Worm (Caenorhabditis elegans) whole organism, L2 larva: ENCODE data around the gene C07A9.10.

ENCODE experiments used
- ama-1 ChIP-seq: fragments of 150-350 bp; optimal IDR thresholded peaks from 2 replicates; lab custom pipeline; 2018; ENCODE audit warnings: inconsistent platforms
- ceh-16 ChIP-seq: fragments of 150-350 bp; optimal IDR thresholded peaks from 2 replicates; lab custom pipeline; 2014; ENCODE audit warnings: missing biosample characterization, missing genetic modification characterization
- nhr-11 ChIP-seq: fragments of 150-350 bp; optimal IDR thresholded peaks from 2 replicates; lab custom pipeline; 2014; ENCODE audit warnings: missing biosample characterization, missing genetic modification characterization
- nhr-77 ChIP-seq: fragments of 150-350 bp; optimal IDR thresholded peaks from 2 replicates; lab custom pipeline; 2014; ENCODE audit warnings: missing biosample characterization, missing genetic modification characterization
- unc-39 ChIP-seq: fragments of 150-350 bp; optimal IDR thresholded peaks from 2 replicates; lab custom pipeline; 2014; ENCODE audit warnings: missing biosample characterization, missing genetic modification characterization
- unc-62 ChIP-seq: fragments of 150-350 bp; optimal IDR thresholded peaks from 2 replicates; lab custom pipeline; 2014; ENCODE audit warnings: missing biosample characterization, missing genetic modification reagents, missing genetic modification characterization

DNA sequence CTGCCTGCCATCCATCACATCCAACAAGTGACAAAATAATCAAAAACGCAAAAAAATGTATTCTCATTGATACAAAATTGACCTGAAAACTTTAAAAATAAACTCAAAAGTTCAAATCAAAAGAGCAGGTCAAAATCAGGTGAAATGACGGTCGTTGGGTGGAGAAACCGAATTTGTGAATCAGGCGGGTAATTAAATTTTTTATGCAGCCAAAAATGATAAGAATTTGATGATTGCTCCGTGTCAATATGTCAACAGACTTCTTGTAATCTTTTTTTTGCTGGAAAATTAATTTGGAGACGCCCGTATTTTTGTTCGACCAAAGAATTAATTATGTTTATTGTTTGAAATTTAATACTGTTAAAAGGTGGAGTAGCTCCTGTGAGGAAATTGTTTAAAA is 28.0 kb upstream of the C07A9.10 start, which contains the start of gene ncx-6:
- TF ChIP-seq nhr-11 (tag; lab: Kevin White, UChicago) = no peak
- TF ChIP-seq unc-39 (tag; lab: Kevin White, UChicago) = no peak
- no peak for TF ChIP-seq ceh-16
- no peak for TF ChIP-seq ama-1 (lab: Kevin White, UChicago)
- TF ChIP-seq nhr-77 = no peak
- no peak for TF ChIP-seq unc-62 (GFP tag; lab: Kevin White, UChicago)
